Worm (Caenorhabditis elegans) whole organism, L3 larva: ENCODE measurements around the gene txt-1.

Experiments used
- aly-2 ChIP-seq: fragments of 150-350 bp; optimal IDR thresholded peaks from 2 replicates; lab custom pipeline; 2014; ENCODE audit warnings: missing biosample characterization, missing genetic modification characterization
- fos-1 ChIP-seq: fragments of 150-350 bp; optimal IDR thresholded peaks from 2 replicates; lab custom pipeline; 2014; ENCODE audit warnings: missing biosample characterization, missing genetic modification characterization
- lsy-12 ChIP-seq: sonication (generic microtip); optimal IDR thresholded peaks from 2 replicates; lab custom pipeline; 2016; ENCODE audit warnings: mild to moderate bottlenecking, missing genetic modification characterization, missing compliant biosample characterization
- nhr-12 ChIP-seq: fragments of 150-350 bp; optimal IDR thresholded peaks from 2 replicates; lab custom pipeline; 2014; ENCODE audit warnings: missing biosample characterization, missing genetic modification characterization
- tbx-2 ChIP-seq: sonication (generic microtip); optimal IDR thresholded peaks from 2 replicates; lab custom pipeline; 2016; ENCODE audit warnings: mild to moderate bottlenecking, missing genetic modification characterization, missing compliant biosample characterization

DNA sequence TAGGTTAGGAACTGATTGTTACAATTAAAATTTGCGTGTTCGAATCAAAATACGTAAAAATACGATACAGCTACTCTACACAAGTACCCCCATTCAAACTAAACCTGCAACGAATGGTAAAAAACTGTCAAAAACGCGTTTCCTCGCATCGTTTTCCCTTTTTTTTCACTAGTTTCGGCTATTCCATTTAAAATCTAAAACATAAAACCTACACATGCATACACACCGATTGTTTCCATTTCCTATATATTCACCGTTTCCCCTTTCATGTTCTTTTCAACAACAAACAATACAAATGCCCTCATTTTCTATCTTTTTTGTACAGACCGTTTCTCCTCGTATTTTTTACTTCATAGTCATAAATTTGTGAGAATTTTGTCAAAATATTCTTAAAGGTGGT is 37.2 kb upstream of the txt-1 start:
- TF ChIP-seq nhr-12 (tag; lab: Kevin White, UChicago): no peak
- TF ChIP-seq lsy-12 (tag; lab: Kevin White, UChicago): no peak
- no peak for TF ChIP-seq aly-2
- TF ChIP-seq fos-1 (tag; lab: Kevin White, UChicago): no peak
- TF ChIP-seq tbx-2 (tag; lab: Kevin White, UChicago): no peak
